Worm (Caenorhabditis elegans) whole organism, L4 larva: ENCODE measurements around the gene K10H10.4.

ENCODE experiments used
- F26F4.8 ChIP-seq: fragments of 200-800 bp; sonication (Bioruptor generic); conservative IDR thresholded peaks from 2 replicates; pipeline ENCODE4 v1.3.6; 2022; ENCODE audit warnings: missing genetic modification characterization, missing compliant biosample characterization
- F37D6.2 ChIP-seq: sonication (generic microtip); optimal IDR thresholded peaks from 2 replicates; lab custom pipeline; 2016; ENCODE audit warnings: mild to moderate bottlenecking, missing genetic modification characterization, missing compliant biosample characterization
- T26A8.4 ChIP-seq: fragments of 200-800 bp; sonication (Bioruptor generic); IDR thresholded peaks from 2 replicates; pipeline ENCODE4 v1.3.6; 2022; ENCODE audit warnings: missing genetic modification characterization, missing compliant biosample characterization
- Y105C5A.15 ChIP-seq: fragments of 200-800 bp; sonication (Bioruptor generic); IDR thresholded peaks from 2 replicates; pipeline ENCODE4 v1.3.6; 2022; ENCODE audit warnings: missing genetic modification characterization, missing compliant biosample characterization
- ceh-28 ChIP-seq: fragments of 150-350 bp; optimal IDR thresholded peaks from 2 replicates; lab custom pipeline; 2014; ENCODE audit warnings: missing biosample characterization, missing genetic modification reagents, missing genetic modification characterization
- ceh-62 ChIP-seq: sonication (generic microtip); optimal IDR thresholded peaks from 2 replicates; lab custom pipeline; 2017; ENCODE audit warnings: missing biosample characterization, missing genetic modification characterization
- cey-2 ChIP-seq: sonication (generic microtip); optimal IDR thresholded peaks from 3 replicates; lab custom pipeline; 2017; ENCODE audit warnings: missing genetic modification characterization, mild to moderate bottlenecking, missing compliant biosample characterization, antibody characterized with exemption, borderline replicate concordance; ENCODE audit not compliant: insufficient read depth
- daf-16 ChIP-seq, 3 experiments: sonication (generic microtip); optimal IDR thresholded peaks; 2 replicates each; lab custom pipeline; 2016 to 2017; ENCODE audit warnings: missing genetic modification characterization in 3 of 3, missing genetic modification reagents in 3 of 3, mild to moderate bottlenecking in 2 of 3, missing compliant biosample characterization in 2 of 3, missing biosample characterization in 1 of 3, moderate library complexity in 1 of 3
- daf-8 ChIP-seq: fragments of 200-800 bp; sonication (Bioruptor generic); IDR thresholded peaks from 2 replicates; pipeline ENCODE4 v1.3.6; 2022; ENCODE audit warnings: missing genetic modification characterization, missing compliant biosample characterization
- dmd-6 ChIP-seq: fragments of 200-800 bp; sonication (Bioruptor generic); IDR thresholded peaks from 2 replicates; pipeline ENCODE4 v1.3.6; 2022; ENCODE audit warnings: missing genetic modification reagents, missing genetic modification characterization, missing compliant biosample characterization
- dmd-9 ChIP-seq: fragments of 200-800 bp; sonication (Bioruptor generic); IDR thresholded peaks from 2 replicates; pipeline ENCODE4 v1.3.6; 2022; ENCODE audit warnings: missing genetic modification reagents, missing genetic modification characterization, missing compliant biosample characterization
- dpl-1 ChIP-seq: fragments of 150-350 bp; optimal IDR thresholded peaks from 2 replicates; lab custom pipeline; 2014; ENCODE audit warnings: missing biosample characterization, missing genetic modification reagents, missing genetic modification characterization
- dve-1 ChIP-seq: sonication (generic microtip); optimal IDR thresholded peaks from 2 replicates; lab custom pipeline; 2017; ENCODE audit warnings: antibody characterized with exemption, mild to moderate bottlenecking, missing genetic modification characterization, missing compliant biosample characterization; ENCODE audit not compliant: insufficient read depth
- egl-43 ChIP-seq: fragments of 200-800 bp; sonication (Bioruptor generic); IDR thresholded peaks from 2 replicates; pipeline ENCODE4 v1.3.6; 2022; ENCODE audit warnings: missing genetic modification reagents, missing genetic modification characterization, missing compliant biosample characterization
- fos-1 ChIP-seq: fragments of 150-350 bp; optimal IDR thresholded peaks from 2 replicates; lab custom pipeline; 2014; ENCODE audit warnings: missing biosample characterization, missing genetic modification characterization
- hif-1 ChIP-seq, 2 experiments: sonication (generic microtip); optimal IDR thresholded peaks; 2 replicates each; lab custom pipeline; 2016 to 2017; ENCODE audit warnings: missing compliant biosample characterization in 2 of 2, missing genetic modification characterization in 2 of 2, missing genetic modification reagents in 2 of 2, missing genotype in 2 of 2, mild to moderate bottlenecking in 1 of 2
- hlh-11 ChIP-seq: fragments of 200-800 bp; sonication (Bioruptor generic); optimal IDR thresholded peaks from 2 replicates; lab custom pipeline; 2018; ENCODE audit warnings: mild to moderate bottlenecking, missing genetic modification characterization, missing compliant biosample characterization
- lim-7 ChIP-seq: fragments of 200-800 bp; sonication (Bioruptor generic); IDR thresholded peaks from 2 replicates; pipeline ENCODE4 v1.3.6; 2022; ENCODE audit warnings: missing genetic modification characterization, missing compliant biosample characterization
- lin-13 ChIP-seq: fragments of 150-350 bp; optimal IDR thresholded peaks from 2 replicates; lab custom pipeline; 2014; ENCODE audit warnings: missing biosample characterization, missing genetic modification reagents, missing genetic modification characterization
- lin-29 ChIP-seq: fragments of 200-800 bp; sonication (Bioruptor generic); IDR thresholded peaks from 2 replicates; pipeline ENCODE4 v1.3.6; 2022; ENCODE audit warnings: missing genetic modification reagents, missing genetic modification characterization, missing compliant biosample characterization
- lin-38 ChIP-seq: fragments of 200-800 bp; sonication (Bioruptor generic); IDR thresholded peaks from 2 replicates; pipeline ENCODE4 v1.3.6; 2022; ENCODE audit warnings: missing genetic modification reagents, missing genetic modification characterization, missing compliant biosample characterization
- lsy-2 ChIP-seq, 2 experiments: fragments of 150-350 bp in 1 of 2; sonication (generic microtip) in 1 of 2; optimal IDR thresholded peaks; 2 replicates each; lab custom pipeline; 2014 to 2017; ENCODE audit warnings: missing biosample characterization in 2 of 2, missing genetic modification characterization in 2 of 2
- madf-5 ChIP-seq, 2 experiments: fragments of 200-800 bp; sonication (Bioruptor generic); IDR thresholded peaks; 2 replicates each; pipeline ENCODE4 v1.3.6; 2022; ENCODE audit warnings: missing compliant biosample characterization in 2 of 2, missing genetic modification characterization in 2 of 2
- madf-9 ChIP-seq: fragments of 200-800 bp; sonication (Bioruptor generic); conservative IDR thresholded peaks from 2 replicates; pipeline ENCODE4 v1.3.6; 2022; ENCODE audit warnings: missing genetic modification reagents, missing genetic modification characterization, missing compliant biosample characterization
- mes-2 ChIP-seq: sonication (generic microtip); optimal IDR thresholded peaks from 2 replicates; lab custom pipeline; 2016; ENCODE audit warnings: missing genotype, mild to moderate bottlenecking, missing genetic modification characterization, missing compliant biosample characterization; ENCODE audit not compliant: poor library complexity, severe bottlenecking
- mxl-2 ChIP-seq: fragments of 200-800 bp; sonication (Bioruptor generic); conservative IDR thresholded peaks from 2 replicates; pipeline ENCODE4 v1.3.6; 2022; ENCODE audit warnings: missing genetic modification reagents, missing genetic modification characterization, missing compliant biosample characterization
- nhr-10 ChIP-seq: fragments of 150-350 bp; optimal IDR thresholded peaks from 2 replicates; lab custom pipeline; 2014; ENCODE audit warnings: missing biosample characterization, missing genetic modification characterization
- nhr-11 ChIP-seq: fragments of 150-350 bp; optimal IDR thresholded peaks from 2 replicates; lab custom pipeline; 2014; ENCODE audit warnings: missing biosample characterization, missing genetic modification characterization
- nhr-237 ChIP-seq: sonication (generic microtip); optimal IDR thresholded peaks from 2 replicates; lab custom pipeline; 2017; ENCODE audit warnings: missing biosample characterization, missing genetic modification characterization
- nhr-25 ChIP-seq: sonication (generic microtip); optimal IDR thresholded peaks from 2 replicates; lab custom pipeline; 2017; ENCODE audit warnings: missing genetic modification characterization, mild to moderate bottlenecking, missing compliant biosample characterization, antibody characterized with exemption, moderate library complexity, borderline replicate concordance; ENCODE audit not compliant: insufficient read depth
- nhr-28 ChIP-seq: fragments of 150-350 bp; optimal IDR thresholded peaks from 2 replicates; lab custom pipeline; 2014; ENCODE audit warnings: missing biosample characterization, missing genetic modification characterization
- nhr-42 ChIP-seq: fragments of 200-800 bp; sonication (Bioruptor generic); IDR thresholded peaks from 2 replicates; pipeline ENCODE4 v1.3.6; 2022; ENCODE audit warnings: missing genetic modification characterization, missing compliant biosample characterization
- php-3 ChIP-seq: fragments of 200-800 bp; sonication (Bioruptor generic); IDR thresholded peaks from 2 replicates; pipeline ENCODE4 v1.3.6; 2022; ENCODE audit warnings: missing genetic modification reagents, missing genetic modification characterization, missing compliant biosample characterization
- snpc-1.2 ChIP-seq: fragments of 200-800 bp; sonication (Bioruptor generic); IDR thresholded peaks from 2 replicates; pipeline ENCODE4 v1.3.6; 2022; ENCODE audit warnings: missing genetic modification reagents, missing genetic modification characterization, missing compliant biosample characterization
- spr-1 ChIP-seq: sonication (generic microtip); optimal IDR thresholded peaks from 2 replicates; lab custom pipeline; 2016; ENCODE audit warnings: mild to moderate bottlenecking, missing genetic modification characterization, missing compliant biosample characterization
- tag-97 ChIP-seq: fragments of 200-800 bp; sonication (Bioruptor generic); IDR thresholded peaks from 2 replicates; pipeline ENCODE4 v1.3.6; 2022; ENCODE audit warnings: missing genetic modification characterization, missing compliant biosample characterization
- tra-1 ChIP-seq: fragments of 200-800 bp; sonication (Bioruptor generic); IDR thresholded peaks from 2 replicates; pipeline ENCODE4 v1.3.6; 2022; ENCODE audit warnings: missing genetic modification reagents, missing genetic modification characterization, missing compliant biosample characterization
- unc-62 ChIP-seq, 3 experiments: fragments of 150-350 bp in 1 of 3; sonication (generic microtip); optimal IDR thresholded peaks in 2 of 3; peaks in 1 of 3; 1 replicate in 1 of 3; 2 replicates in 2 of 3; lab custom pipeline; 2014 to 2017; ENCODE audit warnings: missing biosample characterization in 3 of 3, missing genetic modification characterization in 3 of 3, missing genetic modification reagents in 3 of 3, missing genotype in 1 of 3
- vab-7 ChIP-seq: fragments of 200-800 bp; sonication (Bioruptor generic); IDR thresholded peaks from 2 replicates; pipeline ENCODE4 v1.3.6; 2022; ENCODE audit warnings: missing genetic modification reagents, missing genetic modification characterization, missing compliant biosample characterization

K10H10.4 gene

DNA sequence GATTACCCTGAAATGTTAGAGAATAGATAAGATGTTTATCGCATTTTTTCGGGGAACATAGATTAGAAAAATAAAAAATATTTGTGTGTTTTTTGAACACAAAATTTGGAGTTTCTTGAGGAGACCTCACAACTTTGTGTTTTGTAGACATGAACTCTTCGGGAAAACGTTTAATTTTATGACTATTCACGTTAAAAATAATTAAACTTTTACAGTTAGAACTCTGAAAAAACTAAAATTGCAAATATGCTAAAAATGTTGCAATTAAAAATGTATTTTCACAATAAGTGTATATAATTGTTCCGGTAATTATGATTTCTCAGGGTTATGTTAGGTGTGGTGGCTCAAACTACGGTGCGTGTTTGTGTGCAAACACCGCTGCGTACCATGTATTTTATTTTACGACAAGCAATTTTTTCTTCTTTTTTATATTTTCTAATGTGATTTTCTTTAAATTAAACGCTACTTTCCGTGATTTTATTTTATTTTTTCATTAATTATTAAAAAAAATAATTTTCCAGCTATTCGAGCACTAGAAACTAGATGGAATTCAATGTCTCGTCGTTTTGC is 28.1 kb downstream of the K10H10.4 start, which contains the start of the genes F57C2.5 and spat-1 (continued):
- TF ChIP-seq nhr-11 (tag; lab: Kevin White, UChicago), result peak; percentile 45
- peak; percentile 48 for TF ChIP-seq nhr-28 (tag; lab: Kevin White, UChicago)
- no peak for TF ChIP-seq nhr-42 (GFP tag; lab: Robert Waterston, UW)
- no peak for TF ChIP-seq daf-8 (GFP tag; lab: Robert Waterston, UW)
- no peak for TF ChIP-seq lin-13 (GFP tag; lab: Kevin White, UChicago)
- no peak for TF ChIP-seq lin-29 (GFP tag; lab: Robert Waterston, UW)
- TF ChIP-seq hif-1 (tag; optimal IDR thresholded peaks at IDR 0.05; lab: Kevin White, UChicago), result peak in 1 of 2 experiments; percentile 86
- TF ChIP-seq spr-1 (tag; lab: Kevin White, UChicago), result peak; percentile 36
- TF ChIP-seq tag-97 (GFP tag; lab: Robert Waterston, UW), result no peak
- TF ChIP-seq madf-5 (GFP tag; IDR thresholded peaks at IDR 0.05; lab: Robert Waterston, UW), result no peak
- peak; percentile 59; the same call in 1 of the 2 replicates for TF ChIP-seq vab-7 (GFP tag; lab: Robert Waterston, UW)
- peak; percentile 54 for TF ChIP-seq lin-38
- no peak for TF ChIP-seq cey-2 (tag; lab: Kevin White, UChicago)
- no peak for TF ChIP-seq dmd-9 (GFP tag; lab: Robert Waterston, UW)
- TF ChIP-seq lim-7, result no peak
- TF ChIP-seq ceh-62 (tag; lab: Kevin White, UChicago), result no peak
- TF ChIP-seq dmd-6, result no peak; the same call in 1 of the 2 replicates
- no peak for TF ChIP-seq Y105C5A.15 (GFP tag; lab: Robert Waterston, UW)
- TF ChIP-seq dpl-1 (GFP tag; lab: Kevin White, UChicago), result peak; percentile 61
- TF ChIP-seq madf-9 (GFP tag; lab: Robert Waterston, UW), result no peak
- TF ChIP-seq unc-62 (GFP tag; optimal IDR thresholded peaks at IDR 0.05 in 1 of 2; lab: Kevin White, UChicago), result peak in 1 of 2 experiments; percentile 73
- TF ChIP-seq unc-62 (tag; optimal IDR thresholded peaks at IDR 0.05; lab: Kevin White, UChicago), result no peak
- no peak for TF ChIP-seq tra-1 (GFP tag; lab: Robert Waterston, UW)
- TF ChIP-seq F37D6.2 (tag; lab: Kevin White, UChicago), result peak; percentile 22
- TF ChIP-seq hlh-11 (tag; lab: Kevin White, UChicago), result peak; percentile 28
- TF ChIP-seq nhr-25, result no peak
- no peak for TF ChIP-seq php-3
- TF ChIP-seq snpc-1.2 (GFP tag; lab: Robert Waterston, UW), result no peak
- TF ChIP-seq fos-1 (tag; lab: Kevin White, UChicago), result no peak
- peak; percentile 86 to 98 for TF ChIP-seq lsy-2 (tag; optimal IDR thresholded peaks at IDR 0.05; lab: Kevin White, UChicago)
- TF ChIP-seq nhr-237 (tag; lab: Kevin White, UChicago), result no peak
- TF ChIP-seq ceh-28 (tag; lab: Kevin White, UChicago), result no peak
- TF ChIP-seq mes-2 (tag; lab: Kevin White, UChicago), result peak; percentile 87
- TF ChIP-seq T26A8.4 (GFP tag; lab: Robert Waterston, UW), result no peak
- TF ChIP-seq egl-43 (GFP tag; lab: Robert Waterston, UW), result no peak
- no peak for TF ChIP-seq F26F4.8 (GFP tag; lab: Robert Waterston, UW)
- no peak for TF ChIP-seq daf-16 (GFP tag; optimal IDR thresholded peaks at IDR 0.05; lab: Kevin White, UChicago)
- TF ChIP-seq daf-16 (tag; optimal IDR thresholded peaks at IDR 0.05; lab: Kevin White, UChicago), result peak; percentile 90
- no peak for TF ChIP-seq mxl-2
- TF ChIP-seq nhr-10 (tag; lab: Kevin White, UChicago), result no peak
- TF ChIP-seq dve-1 (tag; lab: Kevin White, UChicago), result peak; percentile 58
- TF ChIP-seq, all 104 proteins: peak for 26
